Worm (Caenorhabditis elegans) whole organism, late embryonic: ENCODE measurements around the gene spe-27.

Experiments used
- C08G9.2 ChIP-seq: sonication (generic microtip); optimal IDR thresholded peaks from 2 replicates; lab custom pipeline; 2016; ENCODE audit warnings: mild to moderate bottlenecking, missing genetic modification characterization, moderate library complexity, missing compliant biosample characterization
- F13H6.1 ChIP-seq: sonication (generic microtip); optimal IDR thresholded peaks from 2 replicates; lab custom pipeline; 2016; ENCODE audit warnings: missing genetic modification characterization, missing compliant biosample characterization
- hlh-30 ChIP-seq: sonication (generic microtip); optimal IDR thresholded peaks from 2 replicates; lab custom pipeline; 2017; ENCODE audit warnings: antibody characterized with exemption, missing genetic modification characterization, missing compliant biosample characterization; ENCODE audit not compliant: insufficient read depth
- tbx-2 ChIP-seq: sonication (generic microtip); optimal IDR thresholded peaks from 2 replicates; lab custom pipeline; 2016; ENCODE audit warnings: missing genetic modification characterization, missing compliant biosample characterization

- TF ChIP-seq tbx-2 = no peak
- no peak for TF ChIP-seq hlh-30 (tag; lab: Kevin White, UChicago)
- TF ChIP-seq F13H6.1 = no peak
- TF ChIP-seq C08G9.2 (tag; lab: Kevin White, UChicago) = no peak
Observed at ce11 chrIV:5915152-5915551, 49.4 kb upstream of the spe-27 start.
